Worm (Caenorhabditis elegans) whole organism, young adult: ENCODE measurements around the gene dhgd-1.
A peak's percentile ranks its signal among the peaks of the same experiment; 100 is the strongest.
"Not testable (repeated sequence)": the region's sequence is repeated elsewhere in the genome, so short reads cannot be mapped to it uniquely, and the experiment has no call there.

Experiments
- B0035.1 ChIP-seq: sonication (generic microtip); optimal IDR thresholded peaks from 2 replicates; lab custom pipeline; 2016; ENCODE audit warnings: missing genetic modification characterization, mild to moderate bottlenecking, missing compliant biosample characterization, missing genotype, missing genetic modification reagents
- B0261.1 ChIP-seq: sonication (generic microtip); optimal IDR thresholded peaks from 2 replicates; lab custom pipeline; 2016; ENCODE audit warnings: mild to moderate bottlenecking, missing genetic modification characterization, moderate library complexity, missing compliant biosample characterization
- C06A6.2 ChIP-seq: fragments of 200-800 bp; sonication (Bioruptor generic); conservative IDR thresholded peaks from 2 replicates; pipeline ENCODE4 v1.3.6; 2022; ENCODE audit warnings: missing genetic modification characterization, missing compliant biosample characterization
- F49E8.2 ChIP-seq: sonication (generic microtip); optimal IDR thresholded peaks from 3 replicates; lab custom pipeline; 2017; ENCODE audit warnings: missing genetic modification characterization, mild to moderate bottlenecking, missing compliant biosample characterization, antibody characterized with exemption, moderate library complexity; ENCODE audit not compliant: insufficient read depth
- F55B11.4 ChIP-seq: sonication (generic microtip); optimal IDR thresholded peaks from 2 replicates; lab custom pipeline; 2016; ENCODE audit warnings: missing compliant biosample characterization, missing genetic modification characterization, borderline replicate concordance; ENCODE audit not compliant: insufficient read depth
- F57C9.4 ChIP-seq: sonication (generic microtip); optimal IDR thresholded peaks from 2 replicates; lab custom pipeline; 2017; ENCODE audit warnings: mild to moderate bottlenecking, missing genetic modification characterization, missing compliant biosample characterization
- K11D2.4 ChIP-seq: fragments of 200-800 bp; sonication (Bioruptor generic); IDR thresholded peaks from 2 replicates; pipeline ENCODE4 v1.3.6; 2022; ENCODE audit warnings: missing genetic modification reagents, missing genetic modification characterization, missing compliant biosample characterization
- K12H6.12 ChIP-seq: fragments of 200-800 bp; sonication (Bioruptor generic); optimal IDR thresholded peaks from 2 replicates; lab custom pipeline; 2018; ENCODE audit warnings: mild to moderate bottlenecking, missing genetic modification characterization, missing compliant biosample characterization
- Y67H2A.10 ChIP-seq: fragments of 200-800 bp; sonication (Bioruptor generic); conservative IDR thresholded peaks from 2 replicates; pipeline ENCODE4 v1.3.6; 2022; ENCODE audit warnings: missing genetic modification reagents, missing genetic modification characterization, missing compliant biosample characterization
- Y95B8A.8 ChIP-seq: fragments of 200-800 bp; sonication (Bioruptor generic); IDR thresholded peaks from 2 replicates; pipeline ENCODE4 v1.3.6; 2022; ENCODE audit warnings: missing genetic modification reagents, missing genetic modification characterization, missing compliant biosample characterization
- ZK185.1 ChIP-seq: sonication (generic microtip); optimal IDR thresholded peaks from 2 replicates; lab custom pipeline; 2016; ENCODE audit warnings: mild to moderate bottlenecking, missing genetic modification characterization, missing compliant biosample characterization; ENCODE audit not compliant: poor library complexity, severe bottlenecking
- athp-1 ChIP-seq: sonication (generic microtip); optimal IDR thresholded peaks from 2 replicates; lab custom pipeline; 2017; ENCODE audit warnings: mild to moderate bottlenecking, missing genetic modification characterization, missing compliant biosample characterization
- attf-5 ChIP-seq: fragments of 200-800 bp; sonication (Bioruptor generic); optimal IDR thresholded peaks from 2 replicates; lab custom pipeline; 2018; ENCODE audit warnings: mild to moderate bottlenecking, missing genetic modification characterization, missing compliant biosample characterization
- ceh-58 ChIP-seq: fragments of 200-800 bp; sonication (Bioruptor generic); IDR thresholded peaks from 2 replicates; pipeline ENCODE4 v1.3.6; 2022; ENCODE audit warnings: missing genetic modification characterization, missing compliant biosample characterization
- ceh-91 ChIP-seq: fragments of 200-800 bp; sonication (Bioruptor generic); IDR thresholded peaks from 2 replicates; pipeline ENCODE4 v1.3.6; 2022; ENCODE audit warnings: missing genetic modification reagents, missing genetic modification characterization, missing compliant biosample characterization
- dpl-1 ChIP-seq: fragments of 150-350 bp; optimal IDR thresholded peaks from 2 replicates; lab custom pipeline; 2014; ENCODE audit warnings: missing biosample characterization, missing genetic modification reagents, missing genetic modification characterization
- efl-1 ChIP-seq: fragments of 150-350 bp; optimal IDR thresholded peaks from 2 replicates; lab custom pipeline; 2014; ENCODE audit warnings: missing biosample characterization, missing genetic modification reagents, missing genetic modification characterization
- egl-18 ChIP-seq: fragments of 200-800 bp; sonication (Bioruptor generic); IDR thresholded peaks from 2 replicates; pipeline ENCODE4 v1.3.6; 2022; ENCODE audit warnings: missing genetic modification reagents, missing genetic modification characterization, missing compliant biosample characterization
- egrh-3 ChIP-seq: fragments of 200-800 bp; sonication (Bioruptor generic); IDR thresholded peaks from 2 replicates; pipeline ENCODE4 v1.3.6; 2022; ENCODE audit warnings: missing genetic modification reagents, missing genetic modification characterization, missing compliant biosample characterization
- him-1 ChIP-seq: sonication (generic microtip); optimal IDR thresholded peaks from 2 replicates; lab custom pipeline; 2016; ENCODE audit warnings: missing genotype, missing genetic modification reagents, missing genetic modification characterization, missing compliant biosample characterization
- hlh-12 ChIP-seq: sonication (generic microtip); optimal IDR thresholded peaks from 2 replicates; lab custom pipeline; 2016; ENCODE audit warnings: missing genetic modification characterization, missing compliant biosample characterization
- hlh-26 ChIP-seq: fragments of 200-800 bp; sonication (Bioruptor generic); conservative IDR thresholded peaks from 2 replicates; pipeline ENCODE4 v1.3.6; 2022; ENCODE audit warnings: missing genetic modification reagents, missing genetic modification characterization, missing compliant biosample characterization
- lag-1 ChIP-seq: fragments of 200-800 bp; sonication (Bioruptor generic); IDR thresholded peaks from 2 replicates; pipeline ENCODE4 v1.3.6; 2022; ENCODE audit warnings: missing genetic modification reagents, missing genetic modification characterization, missing compliant biosample characterization
- let-607 ChIP-seq, 2 experiments: fragments of 200-800 bp in 1 of 2; sonication (Bioruptor generic) in 1 of 2; sonication (generic microtip) in 1 of 2; optimal IDR thresholded peaks; 2 replicates each; lab custom pipeline; 2016 to 2018; ENCODE audit warnings: mild to moderate bottlenecking in 2 of 2, missing compliant biosample characterization in 2 of 2, missing genetic modification characterization in 2 of 2, moderate library complexity in 2 of 2, missing genotype in 1 of 2
- lin-54 ChIP-seq: fragments of 200-800 bp; sonication (Bioruptor generic); optimal IDR thresholded peaks from 2 replicates; lab custom pipeline; 2018; ENCODE audit warnings: mild to moderate bottlenecking, missing genetic modification characterization, missing compliant biosample characterization
- mcd-1 ChIP-seq: fragments of 200-800 bp; sonication (Bioruptor generic); IDR thresholded peaks from 2 replicates; pipeline ENCODE4 v1.3.6; 2022; ENCODE audit warnings: missing genetic modification reagents, missing genetic modification characterization, missing compliant biosample characterization
- nfya-1 ChIP-seq: sonication (generic microtip); optimal IDR thresholded peaks from 2 replicates; lab custom pipeline; 2017; ENCODE audit warnings: antibody characterized with exemption, missing compliant biosample characterization, missing genetic modification characterization, borderline replicate concordance; ENCODE audit not compliant: insufficient read depth
- nfya-2 ChIP-seq: fragments of 200-800 bp; sonication (Bioruptor generic); IDR thresholded peaks from 2 replicates; pipeline ENCODE4 v1.3.6; 2022; ENCODE audit warnings: missing genetic modification reagents, missing genetic modification characterization, missing compliant biosample characterization
- nhr-80 ChIP-seq: sonication (generic microtip); optimal IDR thresholded peaks from 2 replicates; lab custom pipeline; 2016; ENCODE audit warnings: missing genetic modification characterization, missing compliant biosample characterization
- rpc-1 ChIP-seq, 2 experiments: fragments of 150-350 bp in 1 of 2; sonication (generic microtip) in 1 of 2; optimal IDR thresholded peaks; 2 replicates each; lab custom pipeline; 2014 to 2018; ENCODE audit warnings: missing biosample characterization in 1 of 2, missing genetic modification characterization in 1 of 2, missing genetic modification reagents in 1 of 2, missing genotype in 1 of 2
- sdz-38 ChIP-seq: sonication (generic microtip); optimal IDR thresholded peaks from 2 replicates; lab custom pipeline; 2016; ENCODE audit warnings: missing genotype, missing genetic modification characterization, missing compliant biosample characterization
- sea-2 ChIP-seq: fragments of 200-800 bp; sonication (Bioruptor generic); IDR thresholded peaks from 2 replicates; pipeline ENCODE4 v1.3.6; 2022; ENCODE audit warnings: missing genetic modification characterization, missing compliant biosample characterization
- snpc-1.1 ChIP-seq: sonication (generic microtip); optimal IDR thresholded peaks from 2 replicates; lab custom pipeline; 2017; ENCODE audit warnings: missing genetic modification characterization, mild to moderate bottlenecking, missing compliant biosample characterization, antibody characterized with exemption, moderate library complexity, missing genotype, missing genetic modification reagents; ENCODE audit not compliant: insufficient read depth
- snpc-3.4 ChIP-seq: sonication (generic microtip); optimal IDR thresholded peaks from 2 replicates; lab custom pipeline; 2017; ENCODE audit warnings: missing genetic modification characterization, mild to moderate bottlenecking, missing compliant biosample characterization, antibody characterized with exemption, moderate library complexity, missing genotype, missing genetic modification reagents
- snpc-4 ChIP-seq, 5 experiments: fragments of 150-350 bp in 1 of 5; sonication (generic microtip) in 4 of 5; optimal IDR thresholded peaks; 2 replicates each; lab custom pipeline; 2014 to 2018; ENCODE audit warnings: missing genetic modification characterization in 5 of 5, missing biosample characterization in 3 of 5, antibody characterized with exemption in 2 of 5, mild to moderate bottlenecking in 2 of 5, missing compliant biosample characterization in 2 of 5, missing genotype in 2 of 5, moderate library complexity in 2 of 5, missing genetic modification reagents in 1 of 5
- sptf-2 ChIP-seq: fragments of 200-800 bp; sonication (Bioruptor generic); optimal IDR thresholded peaks from 2 replicates; lab custom pipeline; 2018; ENCODE audit warnings: mild to moderate bottlenecking, missing genetic modification characterization, missing compliant biosample characterization
- tlf-1 ChIP-seq: fragments of 200-800 bp; sonication (Bioruptor generic); optimal IDR thresholded peaks from 2 replicates; lab custom pipeline; 2018; ENCODE audit warnings: mild to moderate bottlenecking, missing genetic modification characterization, missing compliant biosample characterization
- xnd-1 ChIP-seq: sonication (generic microtip); optimal IDR thresholded peaks from 2 replicates; lab custom pipeline; 2016; ENCODE audit warnings: missing genotype, missing genetic modification reagents, missing genetic modification characterization, missing compliant biosample characterization
- ztf-18 ChIP-seq: sonication (generic microtip); optimal IDR thresholded peaks from 2 replicates; lab custom pipeline; 2016; ENCODE audit warnings: missing genotype, mild to moderate bottlenecking, missing genetic modification characterization, missing compliant biosample characterization
- ztf-26 ChIP-seq: sonication (generic microtip); optimal IDR thresholded peaks from 2 replicates; lab custom pipeline; 2017; ENCODE audit warnings: missing genetic modification characterization, missing compliant biosample characterization
- ztf-3 ChIP-seq: fragments of 200-800 bp; sonication (Bioruptor generic); optimal IDR thresholded peaks from 2 replicates; lab custom pipeline; 2018; ENCODE audit warnings: mild to moderate bottlenecking, missing genetic modification characterization, missing compliant biosample characterization

dhgd-1 gene

DNA sequence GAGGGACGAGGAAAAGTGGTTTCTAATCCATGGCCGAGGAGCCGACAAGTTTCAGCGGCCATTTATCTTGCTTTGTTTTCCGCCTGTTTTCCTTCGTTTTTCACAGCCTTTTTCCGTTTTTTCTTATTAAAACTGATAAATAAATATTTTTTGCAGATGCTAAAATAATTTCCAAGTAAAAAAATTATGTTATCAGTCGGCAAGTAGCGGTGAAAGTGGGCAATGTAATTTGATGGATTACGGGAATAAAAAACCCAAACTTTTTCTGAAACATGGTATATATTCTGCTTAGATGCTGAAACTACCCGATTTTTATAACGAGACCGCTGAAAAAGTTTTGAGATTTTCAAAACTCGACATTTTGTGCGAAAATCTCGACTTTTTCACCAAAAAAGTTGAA, at the start of gene dhgd-1:
dhgd-1 (minus strand) TSS at position 101 of the 400 bp plus-strand sequence.
- not testable (repeated sequence) for TF ChIP-seq F57C9.4; snpc-1.1 (tag; lab: Kevin White, UChicago); ceh-91 (GFP tag; lab: Robert Waterston, UW)
- TF ChIP-seq, all 124 proteins: peak for 0; not testable (repeated sequence) for 124

- TF ChIP-seq B0035.1 (tag; lab: Kevin White, UChicago) (no peak), snpc-4 (GFP tag; optimal IDR thresholded peaks at IDR 0.05; lab: Kevin White, UChicago) (no peak), snpc-4 (tag; optimal IDR thresholded peaks at IDR 0.05; lab: Kevin White, UChicago) (no peak), Y67H2A.10 (GFP tag; lab: Robert Waterston, UW) (no peak), C06A6.2 (GFP tag; lab: Robert Waterston, UW) (no peak), egrh-3 (GFP tag; lab: Robert Waterston, UW) (no peak), lag-1 (no peak), him-1 (tag; lab: Kevin White, UChicago) (no peak), F49E8.2 (tag; lab: Kevin White, UChicago) (no peak), let-607 (tag; optimal IDR thresholded peaks at IDR 0.05; lab: Kevin White, UChicago) (no peak), nfya-1 (no peak), ceh-58 (no peak), nfya-2 (GFP tag; lab: Robert Waterston, UW) (no peak), hlh-26 (GFP tag; lab: Robert Waterston, UW) (no peak), sea-2 (GFP tag; lab: Robert Waterston, UW) (no peak), rpc-1 (optimal IDR thresholded peaks at IDR 0.05; lab: Kevin White, UChicago) (no peak), rpc-1 (tag; optimal IDR thresholded peaks at IDR 0.05; lab: Kevin White, UChicago) (no peak)
These were observed 48.8 kb upstream of the dhgd-1 start, which contains the start of gene F07A11.4 for ce11 chrII:11600711-11601110. Gene F07A11.4, plus strand, starts transcription at chrII:11601011.

- peak; percentile 52 for TF ChIP-seq lin-54 (GFP tag; lab: Kevin White, UChicago)
- no peak for TF ChIP-seq ZK185.1 (tag; lab: Kevin White, UChicago)
- no peak for TF ChIP-seq K11D2.4 (GFP tag; lab: Robert Waterston, UW)
- TF ChIP-seq mcd-1 (GFP tag; lab: Robert Waterston, UW): peak; percentile 63; the same call in 1 of the 2 replicates
- TF ChIP-seq snpc-3.4: no peak
- no peak for TF ChIP-seq B0261.1 (tag; lab: Kevin White, UChicago)
- TF ChIP-seq hlh-12: no peak
- TF ChIP-seq ztf-18: no peak
- TF ChIP-seq egl-18 (GFP tag; lab: Robert Waterston, UW): no peak
- no peak for TF ChIP-seq ztf-3 (GFP tag; lab: Kevin White, UChicago)
- no peak for TF ChIP-seq F49E8.2 (tag; lab: Kevin White, UChicago)
- TF ChIP-seq ztf-26 (tag; lab: Kevin White, UChicago): no peak
- TF ChIP-seq nfya-1: no peak
- no peak for TF ChIP-seq sptf-2 (GFP tag; lab: Kevin White, UChicago)
- TF ChIP-seq efl-1 (GFP tag; lab: Kevin White, UChicago): peak; percentile 29
- TF ChIP-seq, all 124 proteins: peak for 3
These were observed 47.9 kb upstream of the dhgd-1 start, which contains the start of gene npp-5 for ce11 chrII:11599751-11600150. Gene npp-5, minus strand, starts transcription at chrII:11599809.

- TF ChIP-seq him-1 (tag; lab: Kevin White, UChicago) (peak; percentile 26), xnd-1 (tag; lab: Kevin White, UChicago) (peak; percentile 75), athp-1 (tag; lab: Kevin White, UChicago) (peak; percentile 60), F57C9.4 (no peak), sdz-38 (tag; lab: Kevin White, UChicago) (no peak), ztf-26 (tag; lab: Kevin White, UChicago) (no peak), ceh-91 (GFP tag; lab: Robert Waterston, UW) (peak; percentile 21; the same call in 1 of the 2 replicates), dpl-1 (peak; percentile 40), tlf-1 (GFP tag; lab: Kevin White, UChicago) (peak; percentile 65), attf-5 (GFP tag; lab: Kevin White, UChicago) (no peak), F55B11.4 (tag; lab: Kevin White, UChicago) (no peak), nhr-80 (tag; lab: Kevin White, UChicago) (peak; percentile 49), lin-54 (GFP tag; lab: Kevin White, UChicago) (peak; percentile 69), K12H6.12 (tag; lab: Kevin White, UChicago) (no peak), Y95B8A.8 (GFP tag; lab: Robert Waterston, UW) (no peak)
These were observed 44.4 kb upstream of the dhgd-1 start for ce11 chrII:11596157-11596740.
